Fruit fly (Drosophila melanogaster) whole organism, adult: ENCODE results near the gene CG6118.

Experiments
- CG11617 ChIP-seq: fragments of 200-800 bp; sonication (Bioruptor generic); optimal IDR thresholded peaks from 2 replicates; lab custom pipeline; 2017; ENCODE audit warnings: mild to moderate bottlenecking, missing biosample characterization, missing genetic modification reagents, missing genetic modification characterization
- CG12768 ChIP-seq: fragments of 200-800 bp; sonication (Bioruptor generic); optimal IDR thresholded peaks from 2 replicates; lab custom pipeline; 2017; ENCODE audit warnings: missing biosample characterization, missing genetic modification characterization, mild to moderate bottlenecking, moderate library complexity, missing genetic modification reagents
- CG14711 ChIP-seq: fragments of 200-800 bp; sonication (Bioruptor generic); optimal IDR thresholded peaks from 2 replicates; lab custom pipeline; 2018; ENCODE audit warnings: missing biosample characterization, mild to moderate bottlenecking, missing genetic modification characterization, moderate library complexity
- CG1620 ChIP-seq: fragments of 200-800 bp; sonication (Bioruptor generic); optimal IDR thresholded peaks from 2 replicates; lab custom pipeline; 2016; ENCODE audit warnings: missing biosample characterization, missing genetic modification characterization
- CG33017 ChIP-seq: fragments of 200-800 bp; sonication (Bioruptor generic); optimal IDR thresholded peaks from 2 replicates; lab custom pipeline; 2018; ENCODE audit warnings: missing biosample characterization, mild to moderate bottlenecking, missing genetic modification characterization, moderate library complexity
- CG5204 ChIP-seq: fragments of 200-800 bp; sonication (Bioruptor generic); optimal IDR thresholded peaks from 2 replicates; lab custom pipeline; 2016; ENCODE audit warnings: missing biosample characterization, missing genetic modification characterization
- CG7045 ChIP-seq: fragments of 200-800 bp; sonication (Bioruptor generic); optimal IDR thresholded peaks from 2 replicates; lab custom pipeline; 2017; ENCODE audit warnings: missing biosample characterization, mild to moderate bottlenecking, missing genetic modification characterization
- CG7101 ChIP-seq: fragments of 200-800 bp; sonication (Bioruptor generic); optimal IDR thresholded peaks from 2 replicates; lab custom pipeline; 2018; ENCODE audit warnings: missing biosample characterization, mild to moderate bottlenecking, missing genetic modification characterization, moderate library complexity
- Clk ChIP-seq: fragments of 200-800 bp; sonication (Bioruptor generic); optimal IDR thresholded peaks from 2 replicates; lab custom pipeline; 2017; ENCODE audit warnings: missing biosample characterization, missing genetic modification characterization
- Crg-1 ChIP-seq: fragments of 200-800 bp; sonication (Bioruptor generic); optimal IDR thresholded peaks from 2 replicates; lab custom pipeline; 2016; ENCODE audit warnings: missing biosample characterization, missing genetic modification characterization
- Hr96 ChIP-seq: fragments of 200-800 bp; sonication (Bioruptor generic); optimal IDR thresholded peaks from 2 replicates; lab custom pipeline; 2016; ENCODE audit warnings: missing biosample characterization, missing genetic modification characterization
- Mnt ChIP-seq: fragments of 200-800 bp; sonication (Bioruptor generic); optimal IDR thresholded peaks from 2 replicates; lab custom pipeline; 2016; ENCODE audit warnings: missing biosample characterization, mild to moderate bottlenecking, missing genetic modification characterization
- bab1 ChIP-seq: fragments of 200-800 bp; sonication (Bioruptor generic); optimal IDR thresholded peaks from 3 replicates; lab custom pipeline; 2019; ENCODE audit warnings: missing biosample characterization, mild to moderate bottlenecking, missing genetic modification characterization, moderate library complexity
- cic ChIP-seq: fragments of 200-800 bp; sonication (Bioruptor generic); optimal IDR thresholded peaks from 2 replicates; lab custom pipeline; 2017; ENCODE audit warnings: missing biosample characterization, mild to moderate bottlenecking, missing genetic modification characterization, moderate library complexity
- cnc ChIP-seq, 2 experiments: fragments of >200 bp; optimal IDR thresholded peaks; 2 replicates each; lab custom pipeline; 2017
- kay ChIP-seq: fragments of 200-800 bp; sonication (Bioruptor generic); peaks from one replicate; lab custom pipeline; 2016; ENCODE audit warnings: missing biosample characterization, missing genetic modification characterization, borderline replicate concordance
- ovo ChIP-seq: fragments of 200-800 bp; sonication (Bioruptor generic); optimal IDR thresholded peaks from 2 replicates; lab custom pipeline; 2016; ENCODE audit warnings: missing biosample characterization, missing genetic modification characterization
- pad ChIP-seq: fragments of 200-800 bp; sonication (Bioruptor generic); optimal IDR thresholded peaks from 3 replicates; lab custom pipeline; 2017; ENCODE audit warnings: missing biosample characterization, missing genetic modification characterization, mild to moderate bottlenecking, moderate library complexity, missing genetic modification reagents
- tj ChIP-seq: fragments of 200-800 bp; sonication (Bioruptor generic); optimal IDR thresholded peaks from 3 replicates; lab custom pipeline; 2017; ENCODE audit warnings: missing biosample characterization, mild to moderate bottlenecking, missing genetic modification characterization, moderate library complexity
- toe ChIP-seq: fragments of 200-800 bp; sonication (Bioruptor generic); optimal IDR thresholded peaks from 2 replicates; lab custom pipeline; 2016; ENCODE audit warnings: missing biosample characterization, missing genetic modification characterization

CG6118 gene

dm6 chr3R:15447791-15448190 lies 13.3 kb upstream of the CG6118 start:
- TF ChIP-seq CG7101 (tag; lab: Kevin White, UChicago) (no peak), CG5204 (GFP tag; lab: Kevin White, UChicago) (no peak), Mnt (GFP tag; lab: Kevin White, UChicago) (no peak), cnc (optimal IDR thresholded peaks at IDR 0.05; lab: Kevin White, UChicago) (no peak), tj (GFP tag; lab: Kevin White, UChicago) (no peak), Crg-1 (GFP tag; lab: Kevin White, UChicago) (no peak), CG14711 (tag; lab: Kevin White, UChicago) (no peak), CG11617 (GFP tag; lab: Kevin White, UChicago) (no peak), kay (GFP tag; lab: Kevin White, UChicago) (no peak)

DNA sequence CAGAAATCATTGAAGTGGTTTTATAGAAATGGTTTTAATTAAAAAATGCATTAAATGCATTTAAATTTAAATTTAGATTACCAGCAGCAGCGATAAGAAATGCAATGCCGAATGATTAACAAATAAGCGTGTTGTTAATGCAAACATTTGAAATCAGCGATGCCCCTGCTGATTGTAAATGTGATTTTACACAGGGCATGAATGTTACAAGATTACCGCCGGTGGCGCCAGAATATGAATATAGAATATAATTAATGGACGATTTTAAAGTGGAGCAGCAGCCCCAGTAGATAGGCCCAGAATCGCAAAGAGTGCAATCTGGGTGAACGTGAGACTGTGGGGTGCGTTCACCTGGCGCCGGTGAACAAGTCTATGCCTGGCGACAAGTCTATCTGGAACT lies 11.6 kb upstream of the CG6118 start:
- no peak for TF ChIP-seq Clk (GFP tag; lab: Kevin White, UChicago)
- TF ChIP-seq cic: peak; percentile 7

DNA sequence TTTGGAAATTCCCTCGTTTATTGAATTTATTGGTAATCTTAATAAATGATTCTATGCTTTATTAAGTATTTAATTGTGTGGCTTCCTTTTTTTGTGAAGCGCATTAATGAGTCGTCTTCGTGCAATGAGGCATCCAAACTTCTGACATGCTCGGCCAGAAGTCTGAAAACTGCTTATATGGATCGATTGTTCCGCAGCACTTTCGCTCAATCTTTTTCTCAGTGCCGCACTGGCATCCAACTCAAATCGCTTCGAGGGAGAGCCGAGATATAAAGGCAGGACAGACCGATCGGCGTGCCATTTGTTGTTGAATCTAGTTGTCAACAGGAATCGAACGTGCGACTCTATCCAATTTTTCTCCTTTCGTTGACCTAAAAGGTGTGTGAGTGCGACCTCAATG lies 5.1 kb upstream of the CG6118 start, which contains the start of gene Act88F:
Gene Act88F (plus strand): TSS at position 301 of the 400 bp plus-strand sequence.
- no peak for TF ChIP-seq cic
- TF ChIP-seq Mnt (GFP tag; lab: Kevin White, UChicago): no peak
- no peak for TF ChIP-seq cnc (optimal IDR thresholded peaks at IDR 0.05; lab: Kevin White, UChicago)
- TF ChIP-seq CG7101 (tag; lab: Kevin White, UChicago): no peak
- TF ChIP-seq Hr96: no peak
- no peak for TF ChIP-seq CG33017 (tag; lab: Kevin White, UChicago)
- TF ChIP-seq toe (GFP tag; lab: Kevin White, UChicago): no peak
- TF ChIP-seq kay (GFP tag; lab: Kevin White, UChicago): no peak
- TF ChIP-seq Crg-1 (GFP tag; lab: Kevin White, UChicago): no peak
- no peak for TF ChIP-seq tj (GFP tag; lab: Kevin White, UChicago)
- TF ChIP-seq CG1620 (GFP tag; lab: Kevin White, UChicago): no peak
- no peak for TF ChIP-seq CG11617 (GFP tag; lab: Kevin White, UChicago)
- TF ChIP-seq bab1: no peak
- no peak for TF ChIP-seq CG7045 (GFP tag; lab: Kevin White, UChicago)
- no peak for TF ChIP-seq Clk (GFP tag; lab: Kevin White, UChicago)

DNA sequence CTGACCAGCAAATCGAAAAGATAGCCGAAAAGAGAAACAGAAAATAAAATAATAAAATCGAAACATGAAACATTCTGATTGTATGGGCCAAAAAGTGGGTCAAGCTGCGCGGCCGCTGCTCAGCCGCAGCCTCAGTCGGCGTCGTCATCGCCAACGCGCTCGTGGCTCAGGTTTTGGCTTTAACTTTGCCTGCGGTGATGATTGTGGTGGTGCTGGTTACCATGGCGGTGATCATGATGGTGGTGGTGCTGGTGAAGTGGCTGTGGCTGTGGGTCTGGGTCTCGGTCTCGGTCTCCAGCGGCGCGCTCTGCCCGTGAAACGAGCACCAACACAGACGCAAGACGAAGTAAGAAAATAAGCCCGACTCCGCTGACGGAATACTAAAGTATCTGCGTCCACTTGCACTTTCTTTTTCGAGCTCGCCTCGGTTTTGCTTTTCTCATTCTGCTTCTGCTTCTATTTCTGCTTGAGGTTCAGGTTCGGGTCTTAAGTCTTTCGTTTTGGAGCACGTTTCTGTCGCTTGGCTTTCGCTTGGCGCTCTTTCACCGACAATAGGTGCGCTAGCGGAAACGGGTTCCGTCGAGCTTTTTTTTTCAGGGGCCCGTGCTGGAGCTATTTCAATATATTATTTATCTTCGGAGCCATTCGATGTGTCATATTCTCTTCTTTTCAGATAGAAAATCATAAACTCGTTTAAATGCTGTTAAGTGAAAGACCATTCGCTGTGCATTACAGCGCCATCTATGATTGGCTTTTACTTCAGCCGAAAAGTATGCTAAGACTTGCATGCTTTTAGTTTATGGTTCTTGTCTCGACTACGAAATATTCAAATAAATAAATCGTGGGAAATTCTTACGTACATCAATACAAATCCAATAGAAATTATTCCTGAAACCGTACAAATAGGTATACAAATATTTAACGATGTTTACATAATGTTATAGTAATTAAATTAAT lies 3.2 kb upstream of the CG6118 start:
- no peak for TF ChIP-seq ovo (GFP tag; lab: Kevin White, UChicago)
- no peak for TF ChIP-seq CG7045 (GFP tag; lab: Kevin White, UChicago)
- no peak for TF ChIP-seq Mnt (GFP tag; lab: Kevin White, UChicago)
- no peak for TF ChIP-seq cic
- no peak for TF ChIP-seq Clk (GFP tag; lab: Kevin White, UChicago)
- no peak for TF ChIP-seq CG33017 (tag; lab: Kevin White, UChicago)

dm6 chr3R:15436799-15437198 lies 2.3 kb upstream of the CG6118 start:
- TF ChIP-seq cnc (optimal IDR thresholded peaks at IDR 0.05; lab: Kevin White, UChicago): no peak
- TF ChIP-seq pad: no peak
- TF ChIP-seq CG14711 (tag; lab: Kevin White, UChicago): no peak
- TF ChIP-seq Mnt (GFP tag; lab: Kevin White, UChicago): no peak
- no peak for TF ChIP-seq CG33017 (tag; lab: Kevin White, UChicago)
- no peak for TF ChIP-seq Crg-1 (GFP tag; lab: Kevin White, UChicago)
- TF ChIP-seq kay (GFP tag; lab: Kevin White, UChicago): no peak
- no peak for TF ChIP-seq Clk (GFP tag; lab: Kevin White, UChicago)
- no peak for TF ChIP-seq toe (GFP tag; lab: Kevin White, UChicago)
- TF ChIP-seq CG5204 (GFP tag; lab: Kevin White, UChicago): no peak
- no peak for TF ChIP-seq CG7101 (tag; lab: Kevin White, UChicago)
- no peak for TF ChIP-seq ovo (GFP tag; lab: Kevin White, UChicago)
- TF ChIP-seq CG1620 (GFP tag; lab: Kevin White, UChicago): no peak
- no peak for TF ChIP-seq CG7045 (GFP tag; lab: Kevin White, UChicago)

DNA sequence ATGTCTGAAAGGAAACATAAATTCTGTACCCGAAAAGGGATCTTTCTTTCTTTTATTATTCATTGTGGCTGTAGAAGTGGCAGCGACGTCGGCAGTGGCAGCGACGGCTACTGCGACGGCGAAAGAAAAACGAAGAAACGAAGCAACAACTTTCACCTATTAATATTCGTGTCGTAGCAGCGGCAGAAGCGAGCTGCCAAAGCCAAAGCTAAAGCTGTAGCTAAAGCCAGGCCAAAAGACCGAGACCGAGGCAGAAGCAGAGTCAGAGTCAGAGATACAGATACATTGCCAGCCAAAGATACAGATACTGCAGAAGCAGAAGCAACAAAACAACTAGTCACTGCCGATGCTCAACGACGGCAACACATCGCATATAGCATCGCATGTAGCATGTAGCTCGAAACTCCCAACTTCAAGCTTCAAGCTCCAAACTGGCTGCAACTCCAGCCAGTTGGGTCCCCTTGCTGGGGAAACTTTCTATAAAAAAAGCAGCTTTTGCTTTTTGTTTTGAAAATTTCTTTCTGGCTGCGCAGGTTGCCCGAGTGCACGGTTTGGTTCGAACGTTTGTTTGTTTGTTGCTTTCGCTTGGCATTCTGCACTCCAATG lies 1.1 kb downstream of the CG6118 start:
- TF ChIP-seq bab1: no peak
- no peak for TF ChIP-seq Hr96
- no peak for TF ChIP-seq ovo (GFP tag; lab: Kevin White, UChicago)
- no peak for TF ChIP-seq Mnt (GFP tag; lab: Kevin White, UChicago)
- TF ChIP-seq CG5204 (GFP tag; lab: Kevin White, UChicago): no peak
- no peak for TF ChIP-seq toe (GFP tag; lab: Kevin White, UChicago)
- no peak for TF ChIP-seq pad
- no peak for TF ChIP-seq CG12768 (GFP tag; lab: Kevin White, UChicago)
- TF ChIP-seq kay (GFP tag; lab: Kevin White, UChicago): no peak
- no peak for TF ChIP-seq CG1620 (GFP tag; lab: Kevin White, UChicago)
- TF ChIP-seq cic: no peak
- TF ChIP-seq CG11617 (GFP tag; lab: Kevin White, UChicago): no peak
- no peak for TF ChIP-seq CG7045 (GFP tag; lab: Kevin White, UChicago)
- TF ChIP-seq Clk (GFP tag; lab: Kevin White, UChicago): no peak
